Fruit fly (Drosophila melanogaster) whole organism, embryonic: Measurements from ENCODE around the gene CG3339.

Source experiments
- Bdp1 ChIP-seq: fragments of 200-800 bp; sonication (Bioruptor generic); optimal IDR thresholded peaks from 3 replicates; lab custom pipeline; 2016; ENCODE audit warnings: missing biosample characterization, missing genetic modification characterization
- CG11093 ChIP-seq: fragments of 200-800 bp; sonication (Bioruptor generic); IDR thresholded peaks from 3 replicates; pipeline ENCODE4 v1.3.6; 2022; ENCODE audit warnings: missing biosample characterization, missing genetic modification characterization
- CG11456 ChIP-seq: fragments of 200-800 bp; sonication (Bioruptor generic); IDR thresholded peaks from 3 replicates; pipeline ENCODE4 v1.3.6; 2022; ENCODE audit warnings: missing biosample characterization, missing genetic modification characterization
- CG13287 ChIP-seq: fragments of 200-800 bp; sonication (Bioruptor generic); IDR thresholded peaks from 2 replicates; pipeline ENCODE4 v1.3.6; 2022; ENCODE audit warnings: missing biosample characterization, missing genetic modification characterization; ENCODE audit not compliant: partially characterized antibody
- CG13894 ChIP-seq: fragments of 200-800 bp; sonication (Bioruptor generic); optimal IDR thresholded peaks from 3 replicates; lab custom pipeline; 2018; ENCODE audit warnings: missing biosample characterization, mild to moderate bottlenecking, missing genetic modification characterization, moderate library complexity
- CG1603 ChIP-seq: fragments of 200-800 bp; sonication (Bioruptor generic); optimal IDR thresholded peaks from 2 replicates; lab custom pipeline; 2019; ENCODE audit warnings: missing biosample characterization, mild to moderate bottlenecking, missing genetic modification characterization, moderate library complexity
- CG16779 ChIP-seq: fragments of 200-800 bp; sonication (Bioruptor generic); IDR thresholded peaks from 2 replicates; pipeline ENCODE4 v1.3.6; 2022; ENCODE audit warnings: missing biosample characterization, missing genetic modification characterization
- CG17186 ChIP-seq: fragments of 200-800 bp; sonication (Bioruptor generic); optimal IDR thresholded peaks from 3 replicates; lab custom pipeline; 2017; ENCODE audit warnings: missing biosample characterization, missing genetic modification reagents, missing genetic modification characterization
- CG17802 ChIP-seq: fragments of 200-800 bp; sonication (Bioruptor generic); optimal IDR thresholded peaks from 2 replicates; lab custom pipeline; 2018; ENCODE audit warnings: missing biosample characterization, mild to moderate bottlenecking, missing genetic modification characterization, moderate library complexity
- CG18619 ChIP-seq: fragments of 200-800 bp; sonication (Bioruptor generic); optimal IDR thresholded peaks from 3 replicates; lab custom pipeline; 2017; ENCODE audit warnings: missing biosample characterization, mild to moderate bottlenecking, missing genetic modification characterization
- CG32767 ChIP-seq: fragments of 200-800 bp; sonication (Bioruptor generic); IDR thresholded peaks from 2 replicates; pipeline ENCODE4 v1.3.6; 2022; ENCODE audit warnings: missing biosample characterization, missing genetic modification characterization
- CG6272 ChIP-seq: fragments of 200-800 bp; sonication (Bioruptor generic); IDR thresholded peaks from 2 replicates; pipeline ENCODE4 v1.3.6; 2022; ENCODE audit warnings: missing biosample characterization, missing genetic modification characterization
- CG8089 ChIP-seq: fragments of 200-800 bp; sonication (Bioruptor generic); optimal IDR thresholded peaks from 3 replicates; lab custom pipeline; 2016; ENCODE audit warnings: missing biosample characterization, missing genetic modification characterization
- CG8924 ChIP-seq: fragments of 200-800 bp; optimal IDR thresholded peaks from 3 replicates; lab custom pipeline; 2019; ENCODE audit warnings: missing biosample characterization, mild to moderate bottlenecking, missing genetic modification characterization, moderate library complexity
- CG9215 ChIP-seq: fragments of 200-800 bp; sonication (Bioruptor generic); IDR thresholded peaks from 2 replicates; pipeline ENCODE4 v1.3.6; 2022; ENCODE audit warnings: missing biosample characterization, missing genetic modification characterization
- CG9876 ChIP-seq: fragments of 200-800 bp; sonication (Bioruptor generic); optimal IDR thresholded peaks from 2 replicates; lab custom pipeline; 2016; ENCODE audit warnings: missing biosample characterization, missing genetic modification characterization
- Chrac-16 ChIP-seq: fragments of 200-800 bp; sonication (Bioruptor generic); optimal IDR thresholded peaks from 3 replicates; lab custom pipeline; 2016; ENCODE audit warnings: missing biosample characterization, missing genetic modification characterization
- D19B ChIP-seq: fragments of 200-800 bp; sonication (Bioruptor generic); optimal IDR thresholded peaks from 2 replicates; lab custom pipeline; 2017; ENCODE audit warnings: missing biosample characterization, mild to moderate bottlenecking, missing genetic modification characterization
- Deaf1 ChIP-seq: fragments of 200-800 bp; optimal IDR thresholded peaks from 3 replicates; lab custom pipeline; 2019; ENCODE audit warnings: missing biosample characterization, mild to moderate bottlenecking, missing genetic modification characterization, moderate library complexity
- Doc2 ChIP-seq: fragments of 200-800 bp; sonication (Bioruptor generic); IDR thresholded peaks from 2 replicates; pipeline ENCODE4 v1.3.6; 2022; ENCODE audit warnings: missing biosample characterization, missing genetic modification characterization
- Drgx ChIP-seq: fragments of 200-800 bp; sonication (Bioruptor generic); IDR thresholded peaks from 2 replicates; pipeline ENCODE4 v1.3.6; 2022; ENCODE audit warnings: missing biosample characterization, missing genetic modification characterization
- E2f2 ChIP-seq: fragments of 200-800 bp; sonication (Bioruptor generic); IDR thresholded peaks from 2 replicates; pipeline ENCODE4 v1.3.6; 2022; ENCODE audit warnings: missing biosample characterization, missing genetic modification characterization
- Opbp ChIP-seq: fragments of 200-800 bp; sonication (Bioruptor generic); IDR thresholded peaks from 3 replicates; pipeline ENCODE4 v1.3.6; 2022; ENCODE audit warnings: missing biosample characterization, missing genetic modification characterization; ENCODE audit not compliant: partially characterized antibody
- Sry-β ChIP-seq: fragments of 200-800 bp; sonication (Bioruptor generic); optimal IDR thresholded peaks from 2 replicates; lab custom pipeline; 2018; ENCODE audit warnings: missing biosample characterization, mild to moderate bottlenecking, missing genetic modification characterization, moderate library complexity
- Stat92E ChIP-seq, 3 experiments: fragments of >200 bp in 2 of 3; fragments of 200-800 bp in 1 of 3; sonication (Bioruptor generic) in 1 of 3; optimal IDR thresholded peaks; 2 replicates each; lab custom pipeline; 2017 to 2019; ENCODE audit warnings: missing biosample characterization in 3 of 3, missing genetic modification characterization in 3 of 3, mild to moderate bottlenecking in 1 of 3, moderate library complexity in 1 of 3
- TFAM ChIP-seq: fragments of 200-800 bp; sonication (Bioruptor generic); optimal IDR thresholded peaks from 2 replicates; lab custom pipeline; 2017; ENCODE audit warnings: missing biosample characterization, missing genetic modification characterization, inconsistent platforms
- Vsx1 ChIP-seq: fragments of 200-800 bp; sonication (Bioruptor generic); optimal IDR thresholded peaks from 2 replicates; lab custom pipeline; 2017; ENCODE audit warnings: missing biosample characterization, mild to moderate bottlenecking, missing genetic modification characterization, missing genetic modification reagents
- YL-1 ChIP-seq: fragments of 200-800 bp; sonication (Bioruptor generic); optimal IDR thresholded peaks from 3 replicates; lab custom pipeline; 2017; ENCODE audit warnings: missing biosample characterization, mild to moderate bottlenecking, missing genetic modification characterization
- ac ChIP-seq: fragments of 200-800 bp; sonication (Bioruptor generic); optimal IDR thresholded peaks from 3 replicates; lab custom pipeline; 2017; ENCODE audit warnings: missing biosample characterization, mild to moderate bottlenecking, missing genetic modification characterization
- aop ChIP-seq: fragments of 200-800 bp; sonication (Bioruptor generic); IDR thresholded peaks from 2 replicates; pipeline ENCODE4 v1.3.6; 2022; ENCODE audit warnings: missing biosample characterization, missing genetic modification characterization
- ase ChIP-seq: fragments of 200-800 bp; sonication (Bioruptor generic); IDR thresholded peaks from 3 replicates; pipeline ENCODE4 v1.3.6; 2022; ENCODE audit warnings: missing biosample characterization, missing genetic modification characterization
- bowl ChIP-seq: fragments of 200-800 bp; sonication (Bioruptor generic); IDR thresholded peaks from 2 replicates; pipeline ENCODE4 v1.3.6; 2022; ENCODE audit warnings: missing biosample characterization, missing genetic modification characterization
- btn ChIP-seq: fragments of 200-800 bp; sonication (Bioruptor generic); optimal IDR thresholded peaks from 2 replicates; lab custom pipeline; 2016; ENCODE audit warnings: missing biosample characterization, missing genetic modification characterization
- cwo ChIP-seq: fragments of 200-800 bp; sonication (Bioruptor generic); optimal IDR thresholded peaks from 3 replicates; lab custom pipeline; 2017; ENCODE audit warnings: missing biosample characterization, missing genetic modification characterization, mild to moderate bottlenecking, moderate library complexity, missing genetic modification reagents
- ham ChIP-seq: fragments of 200-800 bp; sonication (Bioruptor generic); IDR thresholded peaks from 2 replicates; pipeline ENCODE4 v1.3.6; 2022; ENCODE audit warnings: missing biosample characterization, missing genetic modification characterization
- hth ChIP-seq: fragments of >200 bp; optimal IDR thresholded peaks from 2 replicates; lab custom pipeline; 2017; ENCODE audit warnings: inconsistent platforms
- ind ChIP-seq: fragments of 200-800 bp; sonication (Bioruptor generic); optimal IDR thresholded peaks from 3 replicates; lab custom pipeline; 2016; ENCODE audit warnings: missing biosample characterization, missing genetic modification characterization
- inv ChIP-seq: fragments of 200-800 bp; sonication (Bioruptor generic); IDR thresholded peaks from 2 replicates; pipeline ENCODE4 v1.3.6; 2022; ENCODE audit warnings: missing biosample characterization, missing genetic modification characterization; ENCODE audit not compliant: partially characterized antibody
- kah ChIP-seq: fragments of 200-800 bp; sonication (Bioruptor generic); optimal IDR thresholded peaks from 2 replicates; lab custom pipeline; 2018; ENCODE audit warnings: missing biosample characterization, mild to moderate bottlenecking, missing genetic modification characterization
- klu ChIP-seq: fragments of 200-800 bp; sonication (Bioruptor generic); IDR thresholded peaks from 2 replicates; pipeline ENCODE4 v1.3.6; 2022; ENCODE audit warnings: missing biosample characterization, missing genetic modification characterization
- lbe ChIP-seq: fragments of 200-800 bp; sonication (Bioruptor generic); optimal IDR thresholded peaks from 2 replicates; lab custom pipeline; 2016; ENCODE audit warnings: missing biosample characterization, mild to moderate bottlenecking, missing genetic modification characterization
- lilli ChIP-seq: fragments of 200-800 bp; sonication (Bioruptor generic); optimal IDR thresholded peaks from 3 replicates; lab custom pipeline; 2016; ENCODE audit warnings: missing biosample characterization, missing genetic modification characterization
- maf-S ChIP-seq: fragments of 200-800 bp; sonication (Bioruptor generic); optimal IDR thresholded peaks from 2 replicates; lab custom pipeline; 2016; ENCODE audit warnings: missing biosample characterization, missing genetic modification characterization
- odd ChIP-seq: fragments of 200-800 bp; sonication (Bioruptor generic); optimal IDR thresholded peaks from 2 replicates; lab custom pipeline; 2017; ENCODE audit warnings: missing biosample characterization, mild to moderate bottlenecking, missing genetic modification characterization
- slp2 ChIP-seq: fragments of 200-800 bp; sonication (Bioruptor generic); optimal IDR thresholded peaks from 2 replicates; lab custom pipeline; 2016; ENCODE audit warnings: missing biosample characterization, missing genetic modification characterization
- toy ChIP-seq: fragments of 200-800 bp; sonication (Bioruptor generic); IDR thresholded peaks from 2 replicates; pipeline ENCODE4 v1.3.6; 2022; ENCODE audit warnings: missing biosample characterization, missing genetic modification characterization
- tx ChIP-seq: fragments of 200-800 bp; sonication (Bioruptor generic); optimal IDR thresholded peaks from 2 replicates; lab custom pipeline; 2016; ENCODE audit warnings: missing biosample characterization, missing genetic modification characterization
- vvl ChIP-seq: fragments of 200-800 bp; sonication (Bioruptor generic); IDR thresholded peaks from 2 replicates; pipeline ENCODE4 v1.3.6; 2022; ENCODE audit warnings: missing biosample characterization, missing genetic modification characterization
- wdn ChIP-seq: fragments of 200-800 bp; sonication (Bioruptor generic); IDR thresholded peaks from 2 replicates; pipeline ENCODE4 v1.3.6; 2022; ENCODE audit warnings: missing biosample characterization, missing genetic modification characterization
- yki ChIP-seq: fragments of >200 bp; optimal IDR thresholded peaks from 3 replicates; lab custom pipeline; 2018

Gene CG3339

dm6 chr3R:27281022-27281810 is 40.9 kb downstream of the CG3339 start (continued):
- peak; percentile 92 for TF ChIP-seq btn (GFP tag; lab: Kevin White, UChicago)
- peak; percentile 91 for TF ChIP-seq tx
- TF ChIP-seq CG1603 (tag; lab: Kevin White, UChicago): peak; percentile 98
- peak; percentile 89 for TF ChIP-seq lbe (GFP tag; lab: Kevin White, UChicago)
- TF ChIP-seq Doc2: peak; percentile 81
- peak; percentile 90 for TF ChIP-seq CG13894 (tag; lab: Kevin White, UChicago)
- peak; percentile 98 for TF ChIP-seq lilli (GFP tag; lab: Kevin White, UChicago)
- peak; percentile 98 for TF ChIP-seq Drgx (GFP tag; lab: Robert Waterston, UW)
- peak; percentile 91 for TF ChIP-seq CG8089 (GFP tag; lab: Kevin White, UChicago)
- peak; percentile 92 for TF ChIP-seq slp2 (GFP tag; lab: Kevin White, UChicago)
- TF ChIP-seq Vsx1 (GFP tag; lab: Kevin White, UChicago): peak; percentile 97
- peak; percentile 97 for TF ChIP-seq CG16779 (GFP tag; lab: Robert Waterston, UW)
- TF ChIP-seq TFAM (GFP tag; lab: Kevin White, UChicago): peak; percentile 82
- peak; percentile 13 for TF ChIP-seq Sry-β
- peak; percentile 89 for TF ChIP-seq YL-1 (GFP tag; lab: Kevin White, UChicago)
- TF ChIP-seq CG8924 (tag; lab: Kevin White, UChicago): peak; percentile 93
- peak; percentile 90 for TF ChIP-seq CG9876
- TF ChIP-seq CG13287 (GFP tag; lab: Robert Waterston, UW): peak; percentile 59
- peak; percentile 93 for TF ChIP-seq odd (GFP tag; lab: Kevin White, UChicago)
- peak; percentile 96 for TF ChIP-seq CG11456 (GFP tag; lab: Robert Waterston, UW)
- TF ChIP-seq CG17186 (GFP tag; lab: Kevin White, UChicago): peak; percentile 83
- peak; percentile 89 for TF ChIP-seq Deaf1 (tag; lab: Kevin White, UChicago)
- peak; percentile 88 for TF ChIP-seq maf-S (GFP tag; lab: Kevin White, UChicago)
- peak; percentile 84 for TF ChIP-seq E2f2
- peak; percentile 86 for TF ChIP-seq toy
- TF ChIP-seq yki (lab: Kevin White, UChicago): peak; percentile 54
- peak; percentile 70 for TF ChIP-seq kah
- TF ChIP-seq Stat92E (GFP tag; optimal IDR thresholded peaks at IDR 0.05; lab: Kevin White, UChicago): peak in 1 of 3 experiments; percentile 63
- TF ChIP-seq ase (GFP tag; lab: Robert Waterston, UW): peak; percentile 96
- TF ChIP-seq cwo (GFP tag; lab: Kevin White, UChicago): peak; percentile 95
- peak; percentile 91 for TF ChIP-seq aop
- TF ChIP-seq hth (lab: Kevin White, UChicago): no peak
- TF ChIP-seq CG17802 (tag; lab: Kevin White, UChicago): peak; percentile 78
- peak; percentile 91; the same call in 1 of the 2 replicates for TF ChIP-seq ham
- TF ChIP-seq bowl: peak; percentile 94
- TF ChIP-seq inv (GFP tag; lab: Robert Waterston, UW): 0 out of 2 replicates have a peak, but pooled peaks have one; percentile 36
- TF ChIP-seq D19B (GFP tag; lab: Kevin White, UChicago): peak; percentile 92
- peak; percentile 97 for TF ChIP-seq CG32767
- TF ChIP-seq Opbp (GFP tag; lab: Robert Waterston, UW): peak; percentile 68
- TF ChIP-seq Chrac-16 (GFP tag; lab: Kevin White, UChicago): peak; percentile 95
- TF ChIP-seq CG6272 (GFP tag; lab: Robert Waterston, UW): peak; percentile 92
- TF ChIP-seq vvl: peak; percentile 99
- TF ChIP-seq ind: peak; percentile 98
- peak; percentile 89 for TF ChIP-seq Bdp1 (GFP tag; lab: Kevin White, UChicago)
- TF ChIP-seq ac: peak; percentile 78
- TF ChIP-seq wdn (GFP tag; lab: Robert Waterston, UW): peak; percentile 97
- TF ChIP-seq klu (GFP tag; lab: Robert Waterston, UW): peak; percentile 86
- peak; percentile 95 for TF ChIP-seq CG11093 (GFP tag; lab: Robert Waterston, UW)
- TF ChIP-seq CG18619: peak; percentile 96
- TF ChIP-seq CG9215: peak; percentile 93
